Worm (Caenorhabditis elegans) whole organism, L3 larva: ENCODE measurements around the gene abf-4.

Experiments
- elt-1 ChIP-seq: fragments of 150-350 bp; optimal IDR thresholded peaks from 2 replicates; lab custom pipeline; 2014; ENCODE audit warnings: missing biosample characterization, missing genetic modification characterization
- nhr-237 ChIP-seq: fragments of 150-350 bp; optimal IDR thresholded peaks from 2 replicates; lab custom pipeline; 2014; ENCODE audit warnings: missing biosample characterization, missing genetic modification characterization
- nhr-77 ChIP-seq: fragments of 150-350 bp; optimal IDR thresholded peaks from 2 replicates; lab custom pipeline; 2014; ENCODE audit warnings: missing biosample characterization, missing genetic modification characterization
- pha-4 ChIP-seq: fragments of 150-350 bp; optimal IDR thresholded peaks from 2 replicates; lab custom pipeline; 2014; ENCODE audit warnings: missing biosample characterization, missing genetic modification reagents, missing genetic modification characterization
- tbx-2 ChIP-seq: sonication (generic microtip); optimal IDR thresholded peaks from 2 replicates; lab custom pipeline; 2016; ENCODE audit warnings: mild to moderate bottlenecking, missing genetic modification characterization, missing compliant biosample characterization
- unc-62 ChIP-seq: fragments of 150-350 bp; sonication (generic microtip); optimal IDR thresholded peaks from 4 replicates; lab custom pipeline; 2014; ENCODE audit warnings: missing biosample characterization, missing genetic modification reagents, missing genetic modification characterization
- zag-1 ChIP-seq: fragments of 150-350 bp; optimal IDR thresholded peaks from 2 replicates; lab custom pipeline; 2014; ENCODE audit warnings: missing biosample characterization, missing genetic modification characterization

DNA sequence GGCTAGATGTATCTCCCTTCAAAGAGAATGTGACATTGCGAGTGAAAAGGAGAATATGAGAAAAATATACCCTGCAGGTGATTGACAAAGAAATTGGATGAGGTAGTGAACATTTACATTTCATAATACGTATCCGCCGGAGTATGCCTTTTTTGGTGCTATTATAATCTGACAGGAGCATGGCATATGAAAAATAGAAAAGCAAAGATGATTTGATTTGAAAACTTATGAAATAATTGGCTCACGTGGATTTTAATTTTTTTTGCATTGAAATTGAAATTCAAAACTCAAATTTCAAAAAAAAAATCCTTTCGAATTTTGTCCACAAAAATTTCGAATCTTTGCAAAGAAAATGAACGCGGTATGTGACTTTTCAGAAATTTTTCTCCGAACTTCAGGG, 44.8 kb upstream of the abf-4 start, which contains the start of gene ttr-11:
- TF ChIP-seq elt-1 (tag; lab: Kevin White, UChicago) (no peak), unc-62 (GFP tag; lab: Kevin White, UChicago) (no peak), tbx-2 (tag; lab: Kevin White, UChicago) (no peak), pha-4 (tag; lab: Kevin White, UChicago) (no peak), nhr-77 (no peak), nhr-237 (tag; lab: Kevin White, UChicago) (no peak), zag-1 (no peak)
